Worm (Caenorhabditis elegans) whole organism, L1 larva: ENCODE measurements around the gene sre-38.

Experiments used
- aly-2 ChIP-seq: fragments of 150-350 bp; optimal IDR thresholded peaks from 2 replicates; lab custom pipeline; 2014; ENCODE audit warnings: missing biosample characterization, missing genetic modification characterization
- lin-15B ChIP-seq: fragments of 150-350 bp; sonication (generic microtip); optimal IDR thresholded peaks from 3 replicates; lab custom pipeline; 2014; ENCODE audit warnings: missing biosample characterization, missing genetic modification characterization
- nhr-237 ChIP-seq: fragments of 150-350 bp; optimal IDR thresholded peaks from 2 replicates; lab custom pipeline; 2014; ENCODE audit warnings: missing biosample characterization, missing genetic modification characterization
- ztf-11 ChIP-seq, 2 experiments: sonication (generic microtip); optimal IDR thresholded peaks; 2 replicates each; lab custom pipeline; 2016 to 2017; ENCODE audit warnings: missing genetic modification characterization in 2 of 2, missing biosample characterization in 1 of 2, missing compliant biosample characterization in 1 of 2

DNA sequence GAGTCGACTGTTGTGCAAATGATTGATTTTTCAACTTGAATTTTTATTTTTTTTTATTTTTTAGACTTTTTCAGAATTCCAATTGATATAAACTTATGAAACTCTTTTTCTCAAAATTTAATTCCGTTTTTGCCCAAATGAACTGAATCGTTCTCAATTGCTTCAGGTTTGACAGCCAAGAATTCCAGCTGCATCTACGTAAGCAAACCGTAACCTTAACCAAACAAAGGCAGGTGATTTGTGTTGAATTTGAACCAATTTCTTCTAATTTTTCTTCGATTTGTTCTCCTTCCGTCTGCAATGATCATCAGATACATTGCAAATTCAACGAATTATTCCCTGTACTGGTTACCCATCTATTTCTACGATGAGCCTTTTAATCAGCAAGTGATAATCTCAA is 7.5 kb upstream of the sre-38 start, which contains the start of gene sre-34:
- TF ChIP-seq aly-2 (tag; lab: Kevin White, UChicago) (no peak), nhr-237 (tag; lab: Kevin White, UChicago) (no peak), lin-15B (tag; lab: Kevin White, UChicago) (no peak), ztf-11 (tag; optimal IDR thresholded peaks at IDR 0.05; lab: Kevin White, UChicago) (no peak)
